Fruit fly (Drosophila melanogaster) whole organism, pupa: ENCODE data around the gene Nsf2.
A peak's percentile ranks its signal among the peaks of the same experiment; 100 is the strongest.

ENCODE experiments used
- CG10348 ChIP-seq: fragments of 200-800 bp; sonication (Bioruptor generic); IDR thresholded peaks from 2 replicates; pipeline ENCODE4 v1.3.6; 2022; ENCODE audit warnings: missing biosample characterization, missing genetic modification characterization
- CG12605 ChIP-seq: fragments of 200-800 bp; sonication (Bioruptor generic); IDR thresholded peaks from 2 replicates; pipeline ENCODE4 v1.3.6; 2022; ENCODE audit warnings: missing biosample characterization, missing genetic modification characterization
- CG13204 ChIP-seq: fragments of 200-800 bp; sonication (Bioruptor generic); optimal IDR thresholded peaks from 2 replicates; lab custom pipeline; 2018; ENCODE audit warnings: missing biosample characterization, mild to moderate bottlenecking, missing genetic modification characterization, moderate library complexity
- CG14655 ChIP-seq: fragments of 200-800 bp; sonication (Bioruptor generic); optimal IDR thresholded peaks from 3 replicates; lab custom pipeline; 2017; ENCODE audit warnings: mild to moderate bottlenecking, missing biosample characterization, missing genetic modification reagents, missing genetic modification characterization
- CG15710 ChIP-seq: fragments of 200-800 bp; sonication (Bioruptor generic); optimal IDR thresholded peaks from 2 replicates; lab custom pipeline; 2018; ENCODE audit warnings: missing biosample characterization, mild to moderate bottlenecking, missing genetic modification characterization, moderate library complexity
- CG17806 ChIP-seq: fragments of 200-800 bp; sonication (Bioruptor generic); optimal IDR thresholded peaks from 2 replicates; lab custom pipeline; 2018; ENCODE audit warnings: missing biosample characterization, mild to moderate bottlenecking, missing genetic modification characterization, moderate library complexity
- CG32121 ChIP-seq: fragments of 200-800 bp; sonication (Bioruptor generic); IDR thresholded peaks from 2 replicates; pipeline ENCODE4 v1.3.6; 2022; ENCODE audit warnings: missing biosample characterization, missing genetic modification characterization
- CG34367 ChIP-seq: fragments of 200-800 bp; sonication (Bioruptor generic); optimal IDR thresholded peaks from 2 replicates; lab custom pipeline; 2018; ENCODE audit warnings: missing biosample characterization, mild to moderate bottlenecking, missing genetic modification characterization
- CG4496 ChIP-seq: fragments of 200-800 bp; sonication (Bioruptor generic); IDR thresholded peaks from 3 replicates; pipeline ENCODE4 v1.3.6; 2022; ENCODE audit warnings: missing biosample characterization, missing genetic modification characterization
- CG8159 ChIP-seq: fragments of 200-800 bp; sonication (Bioruptor generic); optimal IDR thresholded peaks from 3 replicates; lab custom pipeline; 2018; ENCODE audit warnings: missing biosample characterization, mild to moderate bottlenecking, missing genetic modification characterization, moderate library complexity
- CG8301 ChIP-seq: fragments of 200-800 bp; sonication (Bioruptor generic); optimal IDR thresholded peaks from 2 replicates; lab custom pipeline; 2018; ENCODE audit warnings: missing biosample characterization, mild to moderate bottlenecking, missing genetic modification characterization
- CG9948 ChIP-seq: fragments of 200-800 bp; sonication (Bioruptor generic); optimal IDR thresholded peaks from 2 replicates; lab custom pipeline; 2018; ENCODE audit warnings: missing biosample characterization, mild to moderate bottlenecking, missing genetic modification characterization, moderate library complexity
- D1 ChIP-seq: fragments of 200-800 bp; sonication (Bioruptor generic); optimal IDR thresholded peaks from 2 replicates; lab custom pipeline; 2018; ENCODE audit warnings: missing biosample characterization, mild to moderate bottlenecking, missing genetic modification characterization, moderate library complexity
- EcR ChIP-seq: fragments of 200-800 bp; sonication (Bioruptor generic); optimal IDR thresholded peaks from 3 replicates; lab custom pipeline; 2019; ENCODE audit warnings: missing biosample characterization, missing genetic modification characterization, mild to moderate bottlenecking, moderate library complexity, missing genetic modification reagents
- Ets98B ChIP-seq: fragments of 200-800 bp; sonication (Bioruptor generic); IDR thresholded peaks from 2 replicates; pipeline ENCODE4 v1.3.6; 2022; ENCODE audit warnings: missing biosample characterization, missing genetic modification characterization
- Pif1A ChIP-seq: fragments of 200-800 bp; sonication (Bioruptor generic); optimal IDR thresholded peaks from 3 replicates; lab custom pipeline; 2016; ENCODE audit warnings: missing biosample characterization, missing genetic modification characterization
- Pif1B ChIP-seq: fragments of 200-800 bp; sonication (Bioruptor generic); optimal IDR thresholded peaks from 3 replicates; lab custom pipeline; 2016; ENCODE audit warnings: missing biosample characterization, missing genetic modification characterization
- Snoo ChIP-seq: fragments of 200-800 bp; sonication (Bioruptor generic); optimal IDR thresholded peaks from 3 replicates; lab custom pipeline; 2017; ENCODE audit warnings: missing biosample characterization, mild to moderate bottlenecking, missing genetic modification characterization, inconsistent platforms
- fd96Ca ChIP-seq: fragments of 200-800 bp; sonication (Bioruptor generic); IDR thresholded peaks from 3 replicates; pipeline ENCODE4 v1.3.6; 2022; ENCODE audit warnings: missing biosample characterization, missing genetic modification characterization
- gl ChIP-seq: fragments of 200-800 bp; sonication (Bioruptor generic); optimal IDR thresholded peaks from 2 replicates; lab custom pipeline; 2018; ENCODE audit warnings: missing biosample characterization, mild to moderate bottlenecking, missing genetic modification characterization
- rn ChIP-seq: fragments of 200-800 bp; sonication (Bioruptor generic); IDR thresholded peaks from 2 replicates; pipeline ENCODE4 v1.3.6; 2022; ENCODE audit warnings: missing biosample characterization, missing genetic modification characterization

The Nsf2 gene

dm6 chr3R:13874866-13875417 is 37.2 kb upstream of the Nsf2 start, which contains the start of gene E5:
E5 (minus strand) TSS chr3R:13874916.
- TF ChIP-seq CG9948 (tag; lab: Kevin White, UChicago) (no peak), CG14655 (GFP tag; lab: Kevin White, UChicago) (no peak), CG4496 (peak; percentile 48; the same call in 2 of the 3 replicates), Ets98B (0 out of 2 replicates have a peak, but pooled peaks have one; percentile 24), CG10348 (GFP tag; lab: Robert Waterston, UW) (no peak), fd96Ca (GFP tag; lab: Robert Waterston, UW) (peak; percentile 51; the same call in 1 of the 3 replicates), Snoo (tag; lab: Kevin White, UChicago) (no peak), CG12605 (no peak), CG32121 (GFP tag; lab: Robert Waterston, UW) (no peak; the same call in 1 of the 2 replicates), CG8159 (no peak)
- TF ChIP-seq, all 21 proteins: peak for 3

dm6 chr3R:13872161-13872560 is 34.4 kb upstream of the Nsf2 start:
- TF ChIP-seq CG9948 (tag; lab: Kevin White, UChicago), result no peak

dm6 chr3R:13861805-13862204 is 24.0 kb upstream of the Nsf2 start:
- TF ChIP-seq CG13204 (GFP tag; lab: Kevin White, UChicago) (peak; percentile 68), fd96Ca (GFP tag; lab: Robert Waterston, UW) (0 out of 3 replicates have a peak, but pooled peaks have one; percentile 28), CG4496 (no peak; the same call in 2 of the 3 replicates), CG17806 (peak; percentile 50), CG10348 (GFP tag; lab: Robert Waterston, UW) (no peak), CG12605 (no peak), gl (no peak), CG9948 (tag; lab: Kevin White, UChicago) (peak; percentile 69), EcR (GFP tag; lab: Kevin White, UChicago) (no peak), CG15710 (tag; lab: Kevin White, UChicago) (peak; percentile 63), CG14655 (GFP tag; lab: Kevin White, UChicago) (peak; percentile 72), CG8159 (peak; percentile 65), CG34367 (tag; lab: Kevin White, UChicago) (peak; percentile 54), CG8301 (tag; lab: Kevin White, UChicago) (peak; percentile 57), Pif1A (GFP tag; lab: Kevin White, UChicago) (peak; percentile 58), Ets98B (peak; percentile 57), Snoo (tag; lab: Kevin White, UChicago) (peak; percentile 58), rn (GFP tag; lab: Robert Waterston, UW) (no peak), Pif1B (GFP tag; lab: Kevin White, UChicago) (peak; percentile 9), CG32121 (GFP tag; lab: Robert Waterston, UW) (0 out of 2 replicates have a peak, but pooled peaks have one; percentile 38)

dm6 chr3R:13859242-13859641 is 21.5 kb upstream of the Nsf2 start:
- no peak for TF ChIP-seq CG14655 (GFP tag; lab: Kevin White, UChicago)
- TF ChIP-seq CG34367 (tag; lab: Kevin White, UChicago), result no peak
- no peak for TF ChIP-seq gl
- TF ChIP-seq D1, result no peak
- no peak for TF ChIP-seq EcR (GFP tag; lab: Kevin White, UChicago)
- TF ChIP-seq CG10348 (GFP tag; lab: Robert Waterston, UW), result no peak
- no peak for TF ChIP-seq CG12605
- TF ChIP-seq CG15710 (tag; lab: Kevin White, UChicago), result no peak
- TF ChIP-seq Ets98B, result no peak
- TF ChIP-seq Pif1B (GFP tag; lab: Kevin White, UChicago), result no peak
- no peak for TF ChIP-seq CG17806
- no peak for TF ChIP-seq CG4496
- TF ChIP-seq CG32121 (GFP tag; lab: Robert Waterston, UW), result no peak
- TF ChIP-seq rn (GFP tag; lab: Robert Waterston, UW), result no peak
- TF ChIP-seq Snoo (tag; lab: Kevin White, UChicago), result no peak
- no peak for TF ChIP-seq CG13204 (GFP tag; lab: Kevin White, UChicago)
- TF ChIP-seq CG8301 (tag; lab: Kevin White, UChicago), result no peak

dm6 chr3R:13857339-13857738 is 19.5 kb upstream of the Nsf2 start:
- TF ChIP-seq CG32121 (GFP tag; lab: Robert Waterston, UW) (peak; percentile 90), CG12605 (peak; percentile 57), Pif1A (GFP tag; lab: Kevin White, UChicago) (peak; percentile 50), CG8301 (tag; lab: Kevin White, UChicago) (peak; percentile 57), CG10348 (GFP tag; lab: Robert Waterston, UW) (0 out of 2 replicates have a peak, but pooled peaks have one; percentile 23), CG4496 (peak; percentile 77), CG15710 (tag; lab: Kevin White, UChicago) (peak; percentile 46), Pif1B (GFP tag; lab: Kevin White, UChicago) (peak; percentile 42), D1 (no peak), CG14655 (GFP tag; lab: Kevin White, UChicago) (peak; percentile 54), Ets98B (peak; percentile 86), CG17806 (peak; percentile 32), CG8159 (peak; percentile 47), rn (GFP tag; lab: Robert Waterston, UW) (peak; percentile 52), gl (no peak), Snoo (tag; lab: Kevin White, UChicago) (no peak), CG13204 (GFP tag; lab: Kevin White, UChicago) (no peak), CG34367 (tag; lab: Kevin White, UChicago) (no peak), CG9948 (tag; lab: Kevin White, UChicago) (peak; percentile 40), fd96Ca (GFP tag; lab: Robert Waterston, UW) (peak; percentile 79), EcR (GFP tag; lab: Kevin White, UChicago) (no peak)
- TF ChIP-seq, all 21 proteins: peak for 15
